Worm (Caenorhabditis elegans) whole organism, L2 larva: ENCODE measurements around the gene C35B1.5.

ENCODE experiments used
- F13H6.1 ChIP-seq: sonication (generic microtip); optimal IDR thresholded peaks from 2 replicates; lab custom pipeline; 2016; ENCODE audit warnings: missing genetic modification characterization, missing compliant biosample characterization
- R02D3.7 ChIP-seq: fragments of 150-350 bp; optimal IDR thresholded peaks from 2 replicates; lab custom pipeline; 2014; ENCODE audit warnings: missing biosample characterization, missing genetic modification characterization
- blmp-1 ChIP-seq: sonication (generic microtip); optimal IDR thresholded peaks from 2 replicates; lab custom pipeline; 2017; ENCODE audit warnings: missing genetic modification characterization, mild to moderate bottlenecking, missing compliant biosample characterization, antibody characterized with exemption, moderate library complexity; ENCODE audit not compliant: insufficient read depth
- ceh-16 ChIP-seq: fragments of 150-350 bp; optimal IDR thresholded peaks from 2 replicates; lab custom pipeline; 2014; ENCODE audit warnings: missing biosample characterization, missing genetic modification characterization
- ceh-82 ChIP-seq: fragments of 150-350 bp; optimal IDR thresholded peaks from 2 replicates; lab custom pipeline; 2014; ENCODE audit warnings: missing biosample characterization, missing genetic modification characterization
- lin-39 ChIP-seq: fragments of 150-350 bp; optimal IDR thresholded peaks from 2 replicates; lab custom pipeline; 2014; ENCODE audit warnings: missing biosample characterization, missing genetic modification reagents, missing genetic modification characterization
- nhr-11 ChIP-seq: fragments of 150-350 bp; optimal IDR thresholded peaks from 2 replicates; lab custom pipeline; 2014; ENCODE audit warnings: missing biosample characterization, missing genetic modification characterization
- nhr-12 ChIP-seq: fragments of 150-350 bp; optimal IDR thresholded peaks from 2 replicates; lab custom pipeline; 2014; ENCODE audit warnings: missing biosample characterization, missing genetic modification characterization
- nhr-237 ChIP-seq: fragments of 150-350 bp; optimal IDR thresholded peaks from 2 replicates; lab custom pipeline; 2014; ENCODE audit warnings: missing biosample characterization, missing genetic modification characterization
- nhr-6 ChIP-seq: fragments of 150-350 bp; optimal IDR thresholded peaks from 2 replicates; lab custom pipeline; 2014; ENCODE audit warnings: missing biosample characterization, missing genetic modification characterization
- sma-3 ChIP-seq: sonication (generic microtip); optimal IDR thresholded peaks from 2 replicates; lab custom pipeline; 2016; ENCODE audit warnings: missing genetic modification reagents, missing genetic modification characterization, missing compliant biosample characterization
- snpc-4 ChIP-seq: fragments of 150-350 bp; optimal IDR thresholded peaks from 2 replicates; lab custom pipeline; 2014; ENCODE audit warnings: missing biosample characterization, missing genetic modification characterization
- unc-62 ChIP-seq: fragments of 150-350 bp; optimal IDR thresholded peaks from 2 replicates; lab custom pipeline; 2014; ENCODE audit warnings: missing biosample characterization, missing genetic modification reagents, missing genetic modification characterization
- ztf-4 ChIP-seq: fragments of 150-350 bp; optimal IDR thresholded peaks from 2 replicates; lab custom pipeline; 2014; ENCODE audit warnings: missing biosample characterization, missing genetic modification characterization

DNA sequence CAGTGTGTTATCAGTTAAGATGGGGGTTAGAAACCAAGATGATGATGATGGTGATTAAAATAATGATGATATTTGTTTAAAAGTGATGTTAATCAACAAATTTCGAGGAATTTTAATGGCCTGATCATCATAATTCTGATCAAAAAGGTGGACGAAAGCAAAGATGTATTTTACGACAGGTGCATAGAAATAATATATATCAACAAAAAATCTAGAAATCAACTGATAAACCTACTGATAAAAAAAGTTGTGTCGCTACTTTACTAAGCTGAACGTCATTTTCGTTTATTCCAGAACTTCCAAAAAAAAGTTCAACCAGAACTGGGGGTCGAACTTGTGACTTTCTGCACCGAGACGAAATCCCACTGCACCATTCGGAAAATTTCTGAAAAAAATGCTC lies 39.1 kb upstream of the C35B1.5 start, which contains the start of gene mul-1:
- TF ChIP-seq ztf-4 (tag; lab: Kevin White, UChicago) (no peak), F13H6.1 (tag; lab: Kevin White, UChicago) (no peak), nhr-11 (tag; lab: Kevin White, UChicago) (no peak), lin-39 (no peak), R02D3.7 (no peak), nhr-6 (tag; lab: Kevin White, UChicago) (no peak), nhr-237 (tag; lab: Kevin White, UChicago) (no peak), nhr-12 (no peak), ceh-82 (tag; lab: Kevin White, UChicago) (no peak), snpc-4 (tag; lab: Kevin White, UChicago) (no peak), unc-62 (no peak), blmp-1 (no peak), sma-3 (no peak), ceh-16 (tag; lab: Kevin White, UChicago) (no peak)
